Worm (Caenorhabditis elegans) whole organism, mixed stage, embryonic: ENCODE measurements around the gene C50C3.12.

Experiments
- M03D4.4 ChIP-seq: sonication (generic microtip); optimal IDR thresholded peaks from 2 replicates; lab custom pipeline; 2017; ENCODE audit warnings: mild to moderate bottlenecking, missing genetic modification characterization, missing compliant biosample characterization
- bed-3 ChIP-seq: fragments of 200-800 bp; sonication (Bioruptor generic); optimal IDR thresholded peaks from 3 replicates; lab custom pipeline; 2018; ENCODE audit warnings: mild to moderate bottlenecking, missing genetic modification characterization, moderate library complexity, missing compliant biosample characterization
- blmp-1 ChIP-seq: fragments of 150-350 bp; optimal IDR thresholded peaks from 2 replicates; lab custom pipeline; 2014; ENCODE audit warnings: missing biosample characterization, missing genetic modification characterization
- ceh-39 ChIP-seq: fragments of 150-350 bp; optimal IDR thresholded peaks from 2 replicates; lab custom pipeline; 2014; ENCODE audit warnings: missing biosample characterization, missing genetic modification characterization
- ceh-43 ChIP-seq: fragments of 200-800 bp; sonication (Bioruptor generic); optimal IDR thresholded peaks from 2 replicates; lab custom pipeline; 2018; ENCODE audit warnings: mild to moderate bottlenecking, missing genetic modification characterization, moderate library complexity, missing compliant biosample characterization
- ceh-83 ChIP-seq: fragments of 200-800 bp; sonication (Bioruptor generic); optimal IDR thresholded peaks from 2 replicates; lab custom pipeline; 2018; ENCODE audit warnings: mild to moderate bottlenecking, missing genetic modification characterization, missing compliant biosample characterization
- ces-1 ChIP-seq: fragments of 150-350 bp; optimal IDR thresholded peaks from 2 replicates; lab custom pipeline; 2014; ENCODE audit warnings: missing biosample characterization, missing genetic modification reagents, missing genetic modification characterization
- cnd-1 ChIP-seq: fragments of 200-800 bp; sonication (Bioruptor generic); optimal IDR thresholded peaks from 2 replicates; lab custom pipeline; 2018; ENCODE audit warnings: mild to moderate bottlenecking, missing genetic modification characterization, missing compliant biosample characterization
- drap-1 ChIP-seq: fragments of 200-800 bp; sonication (Bioruptor generic); optimal IDR thresholded peaks from 3 replicates; lab custom pipeline; 2018; ENCODE audit warnings: mild to moderate bottlenecking, missing genetic modification characterization, missing compliant biosample characterization
- elt-1 ChIP-seq: sonication (generic microtip); optimal IDR thresholded peaks from 2 replicates; lab custom pipeline; 2017; ENCODE audit warnings: missing genetic modification characterization, mild to moderate bottlenecking, missing compliant biosample characterization, antibody characterized with exemption, moderate library complexity, borderline replicate concordance; ENCODE audit not compliant: insufficient read depth
- elt-3 ChIP-seq: fragments of 150-350 bp; optimal IDR thresholded peaks from 2 replicates; lab custom pipeline; 2014; ENCODE audit warnings: missing biosample characterization, missing genetic modification characterization
- flh-1 ChIP-seq: fragments of 200-800 bp; sonication (Bioruptor generic); optimal IDR thresholded peaks from 2 replicates; lab custom pipeline; 2018; ENCODE audit warnings: mild to moderate bottlenecking, missing genetic modification characterization, moderate library complexity, missing compliant biosample characterization
- ham-2 ChIP-seq: fragments of 200-800 bp; sonication (Bioruptor generic); optimal IDR thresholded peaks from 2 replicates; lab custom pipeline; 2018; ENCODE audit warnings: mild to moderate bottlenecking, missing genetic modification characterization, missing compliant biosample characterization
- hlh-1 ChIP-seq: fragments of 150-350 bp; optimal IDR thresholded peaks from 2 replicates; lab custom pipeline; 2014; ENCODE audit warnings: missing biosample characterization, missing genetic modification reagents, missing genetic modification characterization
- lin-13 ChIP-seq: fragments of 150-350 bp; optimal IDR thresholded peaks from 2 replicates; lab custom pipeline; 2014; ENCODE audit warnings: missing biosample characterization, missing genetic modification characterization
- lin-32 ChIP-seq: fragments of 200-800 bp; sonication (Bioruptor generic); optimal IDR thresholded peaks from 2 replicates; lab custom pipeline; 2018; ENCODE audit warnings: mild to moderate bottlenecking, missing genetic modification characterization, missing compliant biosample characterization
- lsy-2 ChIP-seq: fragments of 150-350 bp; optimal IDR thresholded peaks from 2 replicates; lab custom pipeline; 2014; ENCODE audit warnings: missing biosample characterization, missing genetic modification characterization
- mab-5 ChIP-seq: fragments of 150-350 bp; optimal IDR thresholded peaks from 2 replicates; lab custom pipeline; 2014; ENCODE audit warnings: missing biosample characterization, missing genetic modification characterization
- mep-1 ChIP-seq: fragments of 150-350 bp; optimal IDR thresholded peaks from 2 replicates; lab custom pipeline; 2017; ENCODE audit warnings: missing biosample characterization, missing genetic modification reagents, missing genetic modification characterization, inconsistent platforms
- mls-2 ChIP-seq: sonication (generic microtip); optimal IDR thresholded peaks from 2 replicates; lab custom pipeline; 2016; ENCODE audit warnings: mild to moderate bottlenecking, missing genetic modification characterization, moderate library complexity, missing compliant biosample characterization
- nhr-12 ChIP-seq: fragments of 150-350 bp; optimal IDR thresholded peaks from 2 replicates; lab custom pipeline; 2014; ENCODE audit warnings: missing biosample characterization, missing genetic modification characterization
- nhr-2 ChIP-seq: fragments of 150-350 bp; optimal IDR thresholded peaks from 2 replicates; lab custom pipeline; 2014; ENCODE audit warnings: missing biosample characterization, missing genetic modification characterization
- nhr-237 ChIP-seq: fragments of 150-350 bp; optimal IDR thresholded peaks from 2 replicates; lab custom pipeline; 2014; ENCODE audit warnings: missing biosample characterization, missing genetic modification characterization
- nhr-28 ChIP-seq: fragments of 150-350 bp; optimal IDR thresholded peaks from 2 replicates; lab custom pipeline; 2014; ENCODE audit warnings: missing biosample characterization, missing genetic modification characterization
- nhr-76 ChIP-seq: sonication (generic microtip); optimal IDR thresholded peaks from 2 replicates; lab custom pipeline; 2017; ENCODE audit warnings: missing biosample characterization, missing genetic modification characterization
- pha-4 ChIP-seq: fragments of 150-350 bp; optimal IDR thresholded peaks from 2 replicates; lab custom pipeline; 2018; ENCODE audit warnings: missing biosample characterization, missing genetic modification reagents, missing genetic modification characterization
- sem-2 ChIP-seq: fragments of 200-800 bp; sonication (Bioruptor generic); optimal IDR thresholded peaks from 2 replicates; lab custom pipeline; 2018; ENCODE audit warnings: mild to moderate bottlenecking, missing genetic modification characterization, missing compliant biosample characterization
- snpc-4 ChIP-seq: fragments of 150-350 bp; optimal IDR thresholded peaks from 2 replicates; lab custom pipeline; 2014; ENCODE audit warnings: missing biosample characterization, missing genetic modification characterization
- sptf-1 ChIP-seq: sonication (generic microtip); optimal IDR thresholded peaks from 2 replicates; lab custom pipeline; 2017; ENCODE audit warnings: mild to moderate bottlenecking, missing genetic modification characterization, moderate library complexity, missing compliant biosample characterization
- tbx-8 ChIP-seq: fragments of 200-800 bp; sonication (Bioruptor generic); optimal IDR thresholded peaks from 2 replicates; lab custom pipeline; 2018; ENCODE audit warnings: mild to moderate bottlenecking, missing genetic modification characterization, moderate library complexity, missing compliant biosample characterization
- unc-120 ChIP-seq: sonication (generic microtip); optimal IDR thresholded peaks from 2 replicates; lab custom pipeline; 2017; ENCODE audit warnings: missing genetic modification characterization, missing compliant biosample characterization; ENCODE audit not compliant: poor library complexity, severe bottlenecking
- unc-39 ChIP-seq: fragments of 150-350 bp; optimal IDR thresholded peaks from 2 replicates; lab custom pipeline; 2014; ENCODE audit warnings: missing biosample characterization, missing genetic modification characterization
- unc-62 ChIP-seq: fragments of 150-350 bp; optimal IDR thresholded peaks from 2 replicates; lab custom pipeline; 2014; ENCODE audit warnings: missing biosample characterization, missing genetic modification reagents, missing genetic modification characterization
- zip-8 ChIP-seq: fragments of 150-350 bp; optimal IDR thresholded peaks from 2 replicates; lab custom pipeline; 2014; ENCODE audit warnings: missing biosample characterization, missing genetic modification characterization
- ztf-11 ChIP-seq: fragments of 150-350 bp; optimal IDR thresholded peaks from 2 replicates; lab custom pipeline; 2014; ENCODE audit warnings: missing biosample characterization, missing genetic modification characterization

C50C3.12 gene

ce11 chrIII:8176265-8176664 lies at the start of gene C50C3.12:
Gene C50C3.12 (plus strand): TSS chrIII:8176565.
- TF ChIP-seq lin-13 (tag; lab: Kevin White, UChicago) (no peak), mls-2 (tag; lab: Kevin White, UChicago) (no peak), mep-1 (tag; lab: Kevin White, UChicago) (no peak), tbx-8 (no peak), nhr-28 (no peak), flh-1 (GFP tag; lab: Kevin White, UChicago) (no peak), drap-1 (GFP tag; lab: Kevin White, UChicago) (no peak), lin-32 (GFP tag; lab: Kevin White, UChicago) (no peak), nhr-237 (tag; lab: Kevin White, UChicago) (no peak), mab-5 (tag; lab: Kevin White, UChicago) (no peak), snpc-4 (tag; lab: Kevin White, UChicago) (no peak), M03D4.4 (tag; lab: Kevin White, UChicago) (no peak), zip-8 (tag; lab: Kevin White, UChicago) (no peak), blmp-1 (tag; lab: Kevin White, UChicago) (no peak), pha-4 (tag; lab: Kevin White, UChicago) (no peak), ceh-43 (GFP tag; lab: Kevin White, UChicago) (no peak)
- TF ChIP-seq, all 35 proteins: peak for 0

DNA sequence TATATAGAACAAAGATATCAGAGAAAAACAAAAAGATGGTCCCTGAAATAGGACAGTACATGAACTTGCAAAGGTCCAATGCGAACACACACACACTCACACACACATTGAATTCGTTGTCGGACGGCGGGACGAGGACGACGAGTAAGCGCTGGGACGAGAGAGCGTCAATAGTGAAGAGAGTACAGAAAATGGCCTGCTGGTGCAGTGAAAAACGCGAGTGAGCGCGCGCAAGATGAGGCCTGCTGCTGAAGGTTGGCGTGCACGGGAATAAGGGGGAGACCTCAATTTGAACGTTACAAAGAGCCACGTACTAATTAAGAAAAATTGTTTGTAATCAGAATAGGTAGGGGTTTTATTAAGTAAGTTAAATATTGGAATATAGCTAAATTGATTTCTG lies 49.4 kb upstream of the C50C3.12 start:
- no peak for TF ChIP-seq sem-2 (GFP tag; lab: Kevin White, UChicago)
- TF ChIP-seq drap-1 (GFP tag; lab: Kevin White, UChicago) = peak; percentile 50
- TF ChIP-seq lsy-2 (tag; lab: Kevin White, UChicago) = peak; percentile 24
- TF ChIP-seq mls-2 (tag; lab: Kevin White, UChicago) = no peak
- no peak for TF ChIP-seq elt-1 (tag; lab: Kevin White, UChicago)
- peak; percentile 15 for TF ChIP-seq pha-4 (tag; lab: Kevin White, UChicago)
- TF ChIP-seq snpc-4 (tag; lab: Kevin White, UChicago) = no peak
- TF ChIP-seq ceh-39 (tag; lab: Kevin White, UChicago) = no peak
- TF ChIP-seq hlh-1 (tag; lab: Kevin White, UChicago) = no peak
- TF ChIP-seq ceh-83 (GFP tag; lab: Kevin White, UChicago) = no peak
- TF ChIP-seq lin-13 (tag; lab: Kevin White, UChicago) = no peak
- no peak for TF ChIP-seq ces-1 (GFP tag; lab: Kevin White, UChicago)
- no peak for TF ChIP-seq unc-39 (tag; lab: Kevin White, UChicago)
- peak; percentile 48 for TF ChIP-seq ham-2 (GFP tag; lab: Kevin White, UChicago)
- peak; percentile 25 for TF ChIP-seq unc-120 (tag; lab: Kevin White, UChicago)
- no peak for TF ChIP-seq flh-1 (GFP tag; lab: Kevin White, UChicago)
- TF ChIP-seq mep-1 (tag; lab: Kevin White, UChicago) = no peak
- no peak for TF ChIP-seq nhr-76 (tag; lab: Kevin White, UChicago)
- no peak for TF ChIP-seq ztf-11 (tag; lab: Kevin White, UChicago)
- TF ChIP-seq nhr-28 = no peak
- TF ChIP-seq nhr-12 (tag; lab: Kevin White, UChicago) = no peak
- no peak for TF ChIP-seq mab-5 (tag; lab: Kevin White, UChicago)
- TF ChIP-seq M03D4.4 (tag; lab: Kevin White, UChicago) = no peak
- TF ChIP-seq nhr-2 (tag; lab: Kevin White, UChicago) = no peak
- TF ChIP-seq ceh-43 (GFP tag; lab: Kevin White, UChicago) = no peak
- no peak for TF ChIP-seq elt-3 (tag; lab: Kevin White, UChicago)
- TF ChIP-seq unc-62 (GFP tag; lab: Kevin White, UChicago) = no peak
- no peak for TF ChIP-seq lin-32 (GFP tag; lab: Kevin White, UChicago)
- no peak for TF ChIP-seq bed-3 (GFP tag; lab: Kevin White, UChicago)
- no peak for TF ChIP-seq blmp-1 (tag; lab: Kevin White, UChicago)
- no peak for TF ChIP-seq nhr-237 (tag; lab: Kevin White, UChicago)
- no peak for TF ChIP-seq zip-8 (tag; lab: Kevin White, UChicago)
- TF ChIP-seq cnd-1 = peak; percentile 60
- no peak for TF ChIP-seq sptf-1 (tag; lab: Kevin White, UChicago)
- no peak for TF ChIP-seq tbx-8

DNA sequence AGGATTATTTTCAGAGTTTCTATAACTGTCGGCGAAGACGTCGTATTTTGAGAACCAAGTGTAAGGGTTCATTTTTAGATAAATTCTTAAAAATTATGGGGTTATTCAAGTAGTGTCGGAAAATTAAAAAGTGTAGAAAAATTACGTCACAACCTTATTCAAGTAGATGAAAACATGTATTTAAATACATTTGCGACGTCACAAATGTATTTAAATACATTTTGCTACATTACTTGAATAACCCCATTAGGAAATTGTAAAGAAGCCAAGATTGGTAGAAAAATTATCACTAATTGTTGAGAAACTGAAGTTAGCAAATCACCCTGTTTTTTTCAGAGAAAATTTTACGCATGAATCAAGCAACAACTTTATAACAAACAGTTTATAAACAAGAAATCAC lies 47.2 kb upstream of the C50C3.12 start:
- TF ChIP-seq drap-1 (GFP tag; lab: Kevin White, UChicago) = no peak
